Fruit fly (Drosophila melanogaster) whole organism, wandering third instar larva: Measurements from ENCODE around the gene CG15365.

Source experiments
- Dfd ChIP-seq: fragments of >200 bp; optimal IDR thresholded peaks from 2 replicates; lab custom pipeline; 2017; ENCODE audit warnings: missing biosample characterization, missing genetic modification characterization
- GATAd ChIP-seq: sonication (Bioruptor generic); optimal IDR thresholded peaks from 2 replicates; lab custom pipeline; 2016; ENCODE audit warnings: missing biosample characterization, missing genetic modification characterization
- Hr83 ChIP-seq: fragments of 200-300 bp; sonication (Bioruptor generic); optimal IDR thresholded peaks from 2 replicates; lab custom pipeline; 2016; ENCODE audit warnings: missing biosample characterization, mild to moderate bottlenecking, missing genetic modification characterization, moderate library complexity; ENCODE audit not compliant: poor library complexity, severe bottlenecking
- OdsH ChIP-seq: fragments of 200-800 bp; sonication (Bioruptor generic); optimal IDR thresholded peaks from 2 replicates; lab custom pipeline; 2016; ENCODE audit warnings: missing biosample characterization, mild to moderate bottlenecking, missing genetic modification characterization
- Vsx2 ChIP-seq: fragments of 200-300, 225-300 bp; sonication (Bioruptor generic); optimal IDR thresholded peaks from 2 replicates; lab custom pipeline; 2018; ENCODE audit warnings: missing biosample characterization, missing genetic modification characterization; ENCODE audit not compliant: partially characterized antibody
- foxo ChIP-seq, 2 experiments: fragments of 200-800 bp; sonication (Bioruptor generic); optimal IDR thresholded peaks; 2 replicates in 1 of 2; 3 replicates in 1 of 2; lab custom pipeline; 2016 to 2017; ENCODE audit warnings: missing biosample characterization in 2 of 2, missing genetic modification characterization in 2 of 2
- fru ChIP-seq: fragments of 200-800 bp; sonication (Bioruptor generic); optimal IDR thresholded peaks from 3 replicates; lab custom pipeline; 2016; ENCODE audit warnings: missing biosample characterization, mild to moderate bottlenecking, missing genetic modification characterization
- h ChIP-seq: fragments of 200-800 bp; sonication (Bioruptor generic); optimal IDR thresholded peaks from 3 replicates; lab custom pipeline; 2016; ENCODE audit warnings: missing biosample characterization, mild to moderate bottlenecking, missing genetic modification characterization
- jim ChIP-seq: fragments of 175-275, 200-325 bp; sonication (Bioruptor generic); optimal IDR thresholded peaks from 2 replicates; lab custom pipeline; 2016; ENCODE audit warnings: missing biosample characterization, mild to moderate bottlenecking, missing genetic modification characterization
- pan ChIP-seq: fragments of >200 bp; optimal IDR thresholded peaks from 2 replicates; lab custom pipeline; 2017
- psq ChIP-seq: fragments of 200-800 bp; sonication (Bioruptor generic); optimal IDR thresholded peaks from 3 replicates; lab custom pipeline; 2017; ENCODE audit warnings: missing biosample characterization, mild to moderate bottlenecking, missing genetic modification characterization, moderate library complexity
- sage ChIP-seq: fragments of 200-800 bp; sonication (Bioruptor generic); optimal IDR thresholded peaks from 2 replicates; lab custom pipeline; 2016; ENCODE audit warnings: missing biosample characterization, mild to moderate bottlenecking, missing genetic modification characterization
- sv ChIP-seq: fragments of 200-800 bp; sonication (Bioruptor generic); optimal IDR thresholded peaks from 3 replicates; lab custom pipeline; 2016; ENCODE audit warnings: missing biosample characterization, missing genetic modification characterization
- usp ChIP-seq: fragments of >200 bp; optimal IDR thresholded peaks from 2 replicates; lab custom pipeline; 2017; ENCODE audit warnings: missing biosample characterization, missing genetic modification characterization

DNA sequence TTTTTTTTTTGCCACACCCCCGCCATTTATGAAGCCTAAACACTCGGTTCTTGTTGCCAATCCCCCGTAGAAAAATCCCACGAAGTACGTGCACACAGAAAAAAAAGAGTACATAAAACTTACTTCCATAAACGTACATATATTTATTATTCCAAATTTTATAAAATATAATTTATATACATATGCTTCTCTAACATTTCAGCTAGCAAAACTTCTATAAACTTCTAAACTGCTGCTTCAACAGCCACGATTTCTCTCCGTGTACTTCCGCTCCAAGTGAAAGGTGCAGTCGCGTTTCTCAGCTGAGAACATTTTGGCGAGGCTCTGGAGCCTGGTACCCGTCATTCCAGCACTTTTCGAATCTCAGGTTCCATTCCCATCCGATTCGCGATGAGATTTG lies 5.1 kb downstream of the CG15365 start:
- TF ChIP-seq Dfd (GFP tag; lab: Kevin White, UChicago) = no peak
- no peak for TF ChIP-seq sage (GFP tag; lab: Kevin White, UChicago)
- TF ChIP-seq OdsH = peak; percentile 46
- no peak for TF ChIP-seq Vsx2 (GFP tag; lab: Kevin White, UChicago)
- TF ChIP-seq psq (GFP tag; lab: Kevin White, UChicago) = peak; percentile 53
- TF ChIP-seq Hr83 (GFP tag; lab: Kevin White, UChicago) = no peak
- TF ChIP-seq h (GFP tag; lab: Kevin White, UChicago) = peak; percentile 61
- peak; percentile 38 for TF ChIP-seq fru
- no peak for TF ChIP-seq GATAd (GFP tag; lab: Kevin White, UChicago)
- TF ChIP-seq jim (GFP tag; lab: Kevin White, UChicago) = no peak
- TF ChIP-seq usp (GFP tag; lab: Kevin White, UChicago) = no peak
- TF ChIP-seq sv (GFP tag; lab: Kevin White, UChicago) = no peak
- no peak for TF ChIP-seq pan (lab: Kevin White, UChicago)
- peak in 1 of 2 experiments; percentile 60 for TF ChIP-seq foxo (GFP tag; optimal IDR thresholded peaks at IDR 0.05; lab: Kevin White, UChicago)
